Worm (Caenorhabditis elegans) whole organism, L2 larva: ENCODE data around the gene F40G9.8.

Source experiments
- C34F6.9 ChIP-seq: fragments of 150-350 bp; optimal IDR thresholded peaks from 2 replicates; lab custom pipeline; 2014; ENCODE audit warnings: missing biosample characterization, missing genetic modification characterization
- R02D3.7 ChIP-seq: fragments of 150-350 bp; optimal IDR thresholded peaks from 2 replicates; lab custom pipeline; 2014; ENCODE audit warnings: missing biosample characterization, missing genetic modification characterization
- Y55F3AM.14 ChIP-seq: fragments of 200-800 bp; sonication (Bioruptor generic); optimal IDR thresholded peaks from 2 replicates; lab custom pipeline; 2018; ENCODE audit warnings: mild to moderate bottlenecking, missing genetic modification characterization, missing compliant biosample characterization
- ZK546.5 ChIP-seq: sonication (generic microtip); optimal IDR thresholded peaks from 2 replicates; lab custom pipeline; 2017; ENCODE audit warnings: missing biosample characterization, missing genetic modification characterization
- ama-1 ChIP-seq: fragments of 150-350 bp; optimal IDR thresholded peaks from 2 replicates; lab custom pipeline; 2018; ENCODE audit warnings: inconsistent platforms
- blmp-1 ChIP-seq: sonication (generic microtip); optimal IDR thresholded peaks from 2 replicates; lab custom pipeline; 2017; ENCODE audit warnings: missing genetic modification characterization, mild to moderate bottlenecking, missing compliant biosample characterization, antibody characterized with exemption, moderate library complexity; ENCODE audit not compliant: insufficient read depth
- ceh-16 ChIP-seq: fragments of 150-350 bp; optimal IDR thresholded peaks from 2 replicates; lab custom pipeline; 2014; ENCODE audit warnings: missing biosample characterization, missing genetic modification characterization
- ceh-82 ChIP-seq: fragments of 150-350 bp; optimal IDR thresholded peaks from 2 replicates; lab custom pipeline; 2014; ENCODE audit warnings: missing biosample characterization, missing genetic modification characterization
- crh-2 ChIP-seq: sonication (generic microtip); optimal IDR thresholded peaks from 2 replicates; lab custom pipeline; 2017; ENCODE audit warnings: missing biosample characterization, missing genetic modification characterization
- egl-27 ChIP-seq: sonication (generic microtip); optimal IDR thresholded peaks from 3 replicates; lab custom pipeline; 2017; ENCODE audit warnings: missing biosample characterization, missing genetic modification reagents, missing genetic modification characterization
- elt-1 ChIP-seq: fragments of 150-350 bp; optimal IDR thresholded peaks from 2 replicates; lab custom pipeline; 2014; ENCODE audit warnings: missing biosample characterization, missing genetic modification characterization
- elt-3 ChIP-seq: sonication (generic microtip); optimal IDR thresholded peaks from 2 replicates; lab custom pipeline; 2017; ENCODE audit warnings: missing biosample characterization, missing genetic modification characterization
- gmeb-1 ChIP-seq: fragments of 150-350 bp; optimal IDR thresholded peaks from 2 replicates; lab custom pipeline; 2014; ENCODE audit warnings: missing biosample characterization, missing genetic modification characterization
- lin-39 ChIP-seq: fragments of 150-350 bp; optimal IDR thresholded peaks from 2 replicates; lab custom pipeline; 2014; ENCODE audit warnings: missing biosample characterization, missing genetic modification reagents, missing genetic modification characterization
- lsy-2 ChIP-seq, 2 experiments: fragments of 150-350 bp in 1 of 2; sonication (generic microtip) in 1 of 2; optimal IDR thresholded peaks; 2 replicates each; lab custom pipeline; 2014 to 2017; ENCODE audit warnings: missing biosample characterization in 2 of 2, missing genetic modification characterization in 2 of 2
- mab-5 ChIP-seq: fragments of 150-350 bp; optimal IDR thresholded peaks from 2 replicates; lab custom pipeline; 2014; ENCODE audit warnings: missing biosample characterization, missing genetic modification characterization
- mbf-1 ChIP-seq: sonication (generic microtip); optimal IDR thresholded peaks from 2 replicates; lab custom pipeline; 2017; ENCODE audit warnings: missing biosample characterization, missing genetic modification characterization
- nhr-10 ChIP-seq: sonication (generic microtip); optimal IDR thresholded peaks from 2 replicates; lab custom pipeline; 2017; ENCODE audit warnings: missing biosample characterization, missing genetic modification characterization
- nhr-11 ChIP-seq: fragments of 150-350 bp; optimal IDR thresholded peaks from 2 replicates; lab custom pipeline; 2014; ENCODE audit warnings: missing biosample characterization, missing genetic modification characterization
- nhr-12 ChIP-seq: fragments of 150-350 bp; optimal IDR thresholded peaks from 2 replicates; lab custom pipeline; 2014; ENCODE audit warnings: missing biosample characterization, missing genetic modification characterization
- nhr-129 ChIP-seq: fragments of 150-350 bp; optimal IDR thresholded peaks from 2 replicates; lab custom pipeline; 2014; ENCODE audit warnings: missing biosample characterization, missing genetic modification characterization
- nhr-237 ChIP-seq: fragments of 150-350 bp; optimal IDR thresholded peaks from 2 replicates; lab custom pipeline; 2014; ENCODE audit warnings: missing biosample characterization, missing genetic modification characterization
- nhr-6 ChIP-seq: fragments of 150-350 bp; optimal IDR thresholded peaks from 2 replicates; lab custom pipeline; 2014; ENCODE audit warnings: missing biosample characterization, missing genetic modification characterization
- nhr-77 ChIP-seq: fragments of 150-350 bp; optimal IDR thresholded peaks from 2 replicates; lab custom pipeline; 2014; ENCODE audit warnings: missing biosample characterization, missing genetic modification characterization
- peb-1 ChIP-seq: fragments of 150-350 bp; optimal IDR thresholded peaks from 2 replicates; lab custom pipeline; 2014; ENCODE audit warnings: missing biosample characterization, missing genetic modification characterization
- skn-1 ChIP-seq: sonication (generic microtip); optimal IDR thresholded peaks from 2 replicates; lab custom pipeline; 2017; ENCODE audit warnings: missing biosample characterization, missing genetic modification characterization
- sma-3 ChIP-seq: sonication (generic microtip); optimal IDR thresholded peaks from 2 replicates; lab custom pipeline; 2016; ENCODE audit warnings: missing genetic modification reagents, missing genetic modification characterization, missing compliant biosample characterization
- snpc-4 ChIP-seq: fragments of 150-350 bp; optimal IDR thresholded peaks from 2 replicates; lab custom pipeline; 2014; ENCODE audit warnings: missing biosample characterization, missing genetic modification characterization
- unc-39 ChIP-seq: fragments of 150-350 bp; optimal IDR thresholded peaks from 2 replicates; lab custom pipeline; 2014; ENCODE audit warnings: missing biosample characterization, missing genetic modification characterization
- unc-55 ChIP-seq: fragments of 150-350 bp; sonication (generic microtip); optimal IDR thresholded peaks from 3 replicates; lab custom pipeline; 2014; ENCODE audit warnings: missing biosample characterization, missing genetic modification reagents, missing genetic modification characterization
- unc-62 ChIP-seq: fragments of 150-350 bp; optimal IDR thresholded peaks from 2 replicates; lab custom pipeline; 2014; ENCODE audit warnings: missing biosample characterization, missing genetic modification reagents, missing genetic modification characterization
- zag-1 ChIP-seq: fragments of 150-350 bp; optimal IDR thresholded peaks from 2 replicates; lab custom pipeline; 2014; ENCODE audit warnings: missing biosample characterization, missing genetic modification characterization
- ztf-1 ChIP-seq: fragments of 200-800 bp; sonication (Bioruptor generic); conservative IDR thresholded peaks from 2 replicates; pipeline ENCODE4 v1.3.6; 2022; ENCODE audit warnings: missing genetic modification characterization, missing compliant biosample characterization
- ztf-11 ChIP-seq: sonication (generic microtip); optimal IDR thresholded peaks from 2 replicates; lab custom pipeline; 2017; ENCODE audit warnings: missing biosample characterization, missing genetic modification characterization

Gene F40G9.8

ce11 chrIII:189280-189679 lies 24.6 kb upstream of the F40G9.8 start:
- TF ChIP-seq snpc-4 (tag; lab: Kevin White, UChicago) (no peak), egl-27 (tag; lab: Kevin White, UChicago) (no peak), ztf-11 (tag; lab: Kevin White, UChicago) (no peak), mab-5 (no peak), lin-39 (tag; lab: Kevin White, UChicago) (no peak), sma-3 (GFP tag; lab: Kevin White, UChicago) (no peak), zag-1 (tag; lab: Kevin White, UChicago) (no peak), nhr-237 (tag; lab: Kevin White, UChicago) (no peak), mbf-1 (tag; lab: Kevin White, UChicago) (no peak), ceh-82 (tag; lab: Kevin White, UChicago) (no peak), nhr-10 (no peak), blmp-1 (tag; lab: Kevin White, UChicago) (no peak), Y55F3AM.14 (GFP tag; lab: Kevin White, UChicago) (no peak), unc-62 (no peak), elt-1 (no peak), nhr-11 (tag; lab: Kevin White, UChicago) (no peak), nhr-12 (no peak), elt-3 (tag; lab: Kevin White, UChicago) (no peak), nhr-6 (tag; lab: Kevin White, UChicago) (no peak)

DNA sequence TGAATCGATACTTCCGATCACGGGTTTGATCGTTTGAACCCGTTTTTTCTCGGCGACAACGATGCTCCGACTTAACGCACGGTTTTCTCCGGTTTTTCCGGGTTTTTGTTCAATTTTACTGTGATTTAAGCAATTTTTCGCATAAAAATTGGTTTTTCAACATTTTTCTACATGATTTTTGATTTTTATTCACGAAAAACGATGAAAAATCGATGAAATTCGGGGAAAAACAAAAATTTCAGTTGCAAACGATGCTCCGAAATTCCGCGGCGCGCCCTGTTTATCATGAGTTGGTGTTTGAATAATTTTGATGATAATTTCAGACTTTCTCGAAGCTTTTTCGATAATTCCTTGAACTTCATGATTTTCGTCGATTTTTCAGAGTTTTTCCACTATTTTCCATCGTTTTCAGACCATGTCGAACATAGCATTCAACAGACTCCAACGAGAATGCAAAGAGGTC lies 23.8 kb upstream of the F40G9.8 start, which contains the start of gene ubc-20:
ubc-20 (plus strand) TSS at position 413 of the 463 bp plus-strand sequence.
- TF ChIP-seq lsy-2 (tag; optimal IDR thresholded peaks at IDR 0.05; lab: Kevin White, UChicago) (peak in 1 of 2 experiments; percentile 48), C34F6.9 (tag; lab: Kevin White, UChicago) (peak; percentile 60), unc-39 (no peak), ama-1 (lab: Kevin White, UChicago) (no peak), unc-55 (GFP tag; lab: Kevin White, UChicago) (peak; percentile 30), gmeb-1 (peak; percentile 18), sma-3 (GFP tag; lab: Kevin White, UChicago) (peak; percentile 1), nhr-129 (peak; percentile 35), egl-27 (tag; lab: Kevin White, UChicago) (no peak), peb-1 (tag; lab: Kevin White, UChicago) (no peak), crh-2 (tag; lab: Kevin White, UChicago) (no peak), skn-1 (tag; lab: Kevin White, UChicago) (no peak)

ce11 chrIII:187829-188228 lies 23.2 kb upstream of the F40G9.8 start, which contains the start of gene mxl-2:
Gene mxl-2, minus strand, starts transcription at chrIII:188131.
- TF ChIP-seq Y55F3AM.14 (GFP tag; lab: Kevin White, UChicago) (no peak), ceh-16 (tag; lab: Kevin White, UChicago) (no peak), unc-62 (no peak), sma-3 (GFP tag; lab: Kevin White, UChicago) (no peak), ztf-11 (tag; lab: Kevin White, UChicago) (no peak), R02D3.7 (tag; lab: Kevin White, UChicago) (no peak), mbf-1 (tag; lab: Kevin White, UChicago) (no peak), nhr-129 (no peak), nhr-77 (tag; lab: Kevin White, UChicago) (no peak), lin-39 (tag; lab: Kevin White, UChicago) (no peak), elt-1 (no peak), ama-1 (lab: Kevin White, UChicago) (no peak), ceh-82 (tag; lab: Kevin White, UChicago) (no peak), nhr-12 (no peak), C34F6.9 (tag; lab: Kevin White, UChicago) (no peak)
- TF ChIP-seq, all 48 proteins: peak for 0

DNA sequence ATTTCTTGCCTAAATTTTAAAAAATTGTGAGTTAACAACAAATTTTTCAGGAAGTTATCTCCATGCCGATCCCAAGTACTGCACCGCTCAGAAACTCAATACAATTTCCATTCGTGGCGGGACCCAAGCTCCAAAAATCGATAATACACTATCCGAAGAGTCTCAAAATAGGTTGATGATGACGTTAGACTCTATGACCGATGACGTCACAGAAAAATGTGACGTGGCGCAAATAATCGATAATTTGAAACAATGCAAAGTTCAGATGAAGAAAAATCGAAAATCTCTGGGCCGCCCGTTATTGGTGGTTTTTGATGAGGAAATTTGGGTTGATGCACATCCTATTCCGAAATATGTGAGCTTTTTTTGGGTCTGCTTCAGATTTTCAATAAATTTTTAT lies 19.7 kb upstream of the F40G9.8 start:
- no peak for TF ChIP-seq gmeb-1
- TF ChIP-seq ztf-11 (tag; lab: Kevin White, UChicago), result no peak
- TF ChIP-seq nhr-129, result no peak
- TF ChIP-seq ztf-1 (GFP tag; lab: Robert Waterston, UW), result no peak
- TF ChIP-seq snpc-4 (tag; lab: Kevin White, UChicago), result no peak
- TF ChIP-seq ZK546.5 (tag; lab: Kevin White, UChicago), result no peak
- no peak for TF ChIP-seq sma-3 (GFP tag; lab: Kevin White, UChicago)
- TF ChIP-seq nhr-10, result no peak
- no peak for TF ChIP-seq skn-1 (tag; lab: Kevin White, UChicago)
- TF ChIP-seq lin-39 (tag; lab: Kevin White, UChicago), result no peak
- no peak for TF ChIP-seq nhr-237 (tag; lab: Kevin White, UChicago)
- no peak for TF ChIP-seq ceh-82 (tag; lab: Kevin White, UChicago)
- TF ChIP-seq Y55F3AM.14 (GFP tag; lab: Kevin White, UChicago), result no peak
- TF ChIP-seq, all 48 proteins: peak for 0
